Fruit fly (Drosophila melanogaster) whole organism, embryonic: ENCODE results near the gene Mical.

Experiments
- BtbVII ChIP-seq: fragments of 200-800 bp; sonication (Bioruptor generic); optimal IDR thresholded peaks from 3 replicates; lab custom pipeline; 2017; ENCODE audit warnings: missing biosample characterization, mild to moderate bottlenecking, missing genetic modification characterization
- CG11398 ChIP-seq: fragments of 200-800 bp; sonication (Bioruptor generic); optimal IDR thresholded peaks from 2 replicates; lab custom pipeline; 2016; ENCODE audit warnings: missing biosample characterization, missing genetic modification characterization
- CG12219 ChIP-seq: fragments of 200-800 bp; sonication (Bioruptor generic); optimal IDR thresholded peaks from 3 replicates; lab custom pipeline; 2018; ENCODE audit warnings: missing biosample characterization, mild to moderate bottlenecking, missing genetic modification characterization
- CG1233 ChIP-seq: fragments of 200-800 bp; sonication (Bioruptor generic); optimal IDR thresholded peaks from 4 replicates; lab custom pipeline; 2018; ENCODE audit warnings: missing biosample characterization, mild to moderate bottlenecking, missing genetic modification characterization
- CG13424 ChIP-seq: fragments of 200-800 bp; sonication (Bioruptor generic); optimal IDR thresholded peaks from 2 replicates; lab custom pipeline; 2019; ENCODE audit warnings: missing biosample characterization, mild to moderate bottlenecking, missing genetic modification characterization, moderate library complexity
- CG14965 ChIP-seq: fragments of 200-800 bp; sonication (Bioruptor generic); optimal IDR thresholded peaks from 2 replicates; lab custom pipeline; 2016; ENCODE audit warnings: missing biosample characterization, missing genetic modification characterization, borderline replicate concordance
- CG15073 ChIP-seq: fragments of 200-800 bp; sonication (Bioruptor generic); optimal IDR thresholded peaks from 2 replicates; lab custom pipeline; 2016; ENCODE audit warnings: missing biosample characterization, missing genetic modification characterization
- CG17186 ChIP-seq: fragments of 200-800 bp; sonication (Bioruptor generic); optimal IDR thresholded peaks from 3 replicates; lab custom pipeline; 2017; ENCODE audit warnings: missing biosample characterization, missing genetic modification reagents, missing genetic modification characterization
- CG17385 ChIP-seq: fragments of 200-800 bp; sonication (Bioruptor generic); optimal IDR thresholded peaks from 3 replicates; lab custom pipeline; 2018; ENCODE audit warnings: missing biosample characterization, mild to moderate bottlenecking, missing genetic modification characterization
- CG2199 ChIP-seq: fragments of 200-800 bp; sonication (Bioruptor generic); IDR thresholded peaks from 3 replicates; pipeline ENCODE4 v1.3.6; 2022; ENCODE audit warnings: missing biosample characterization, missing genetic modification characterization
- CG2875 ChIP-seq: fragments of 200-800 bp; sonication (Bioruptor generic); optimal IDR thresholded peaks from 2 replicates; lab custom pipeline; 2017; ENCODE audit warnings: missing biosample characterization, mild to moderate bottlenecking, missing genetic modification characterization, missing genetic modification reagents
- CG30020 ChIP-seq: fragments of 200-800 bp; optimal IDR thresholded peaks from 2 replicates; lab custom pipeline; 2019; ENCODE audit warnings: missing biosample characterization, mild to moderate bottlenecking, missing genetic modification characterization, moderate library complexity
- CG33213 ChIP-seq: fragments of 200-800 bp; sonication (Bioruptor generic); optimal IDR thresholded peaks from 3 replicates; lab custom pipeline; 2016; ENCODE audit warnings: missing biosample characterization, missing genetic modification characterization
- CG5180 ChIP-seq: fragments of 200-800 bp; sonication (Bioruptor generic); optimal IDR thresholded peaks from 3 replicates; lab custom pipeline; 2017; ENCODE audit warnings: missing biosample characterization, missing genetic modification characterization, mild to moderate bottlenecking, moderate library complexity, missing genetic modification reagents
- CG8290 ChIP-seq, 3 experiments: fragments of 200-800 bp; sonication (Bioruptor generic); optimal IDR thresholded peaks; 2 replicates each; lab custom pipeline; 2016 to 2019; ENCODE audit warnings: missing biosample characterization in 3 of 3, missing genetic modification characterization in 3 of 3, mild to moderate bottlenecking in 2 of 3, moderate library complexity in 1 of 3
- CG9215 ChIP-seq: fragments of 200-800 bp; sonication (Bioruptor generic); IDR thresholded peaks from 2 replicates; pipeline ENCODE4 v1.3.6; 2022; ENCODE audit warnings: missing biosample characterization, missing genetic modification characterization
- Dbx ChIP-seq: fragments of 200-800 bp; sonication (Bioruptor generic); IDR thresholded peaks from 3 replicates; pipeline ENCODE4 v1.3.6; 2022; ENCODE audit warnings: missing biosample characterization, missing genetic modification characterization
- Dip2 ChIP-seq: fragments of 200-800 bp; sonication (Bioruptor generic); IDR thresholded peaks from 2 replicates; pipeline ENCODE4 v1.3.6; 2022; ENCODE audit warnings: missing biosample characterization, missing genetic modification characterization
- Drgx ChIP-seq: fragments of 200-800 bp; sonication (Bioruptor generic); IDR thresholded peaks from 2 replicates; pipeline ENCODE4 v1.3.6; 2022; ENCODE audit warnings: missing biosample characterization, missing genetic modification characterization
- Ets97D ChIP-seq: fragments of 200-800 bp; sonication (Bioruptor generic); optimal IDR thresholded peaks from 3 replicates; lab custom pipeline; 2016; ENCODE audit warnings: missing biosample characterization, missing genetic modification characterization
- HLHmδ ChIP-seq: fragments of 200-800 bp; sonication (Bioruptor generic); optimal IDR thresholded peaks from 2 replicates; lab custom pipeline; 2018; ENCODE audit warnings: missing biosample characterization, mild to moderate bottlenecking, missing genetic modification characterization, moderate library complexity
- HmgD ChIP-seq: fragments of 200-800 bp; sonication (Bioruptor generic); optimal IDR thresholded peaks from 3 replicates; lab custom pipeline; 2016; ENCODE audit warnings: missing biosample characterization, missing genetic modification characterization
- Hr51 ChIP-seq, 2 experiments: fragments of 200-800 bp; sonication (Bioruptor generic); optimal IDR thresholded peaks; 2 replicates in 1 of 2; 3 replicates in 1 of 2; lab custom pipeline; 2016 to 2018; ENCODE audit warnings: missing biosample characterization in 2 of 2, missing genetic modification characterization in 2 of 2, mild to moderate bottlenecking in 1 of 2, moderate library complexity in 1 of 2
- Myb ChIP-seq: fragments of 200-800 bp; sonication (Bioruptor generic); optimal IDR thresholded peaks from 2 replicates; lab custom pipeline; 2016; ENCODE audit warnings: missing biosample characterization, missing genetic modification characterization
- Neu2 ChIP-seq: fragments of 200-800 bp; sonication (Bioruptor generic); optimal IDR thresholded peaks from 3 replicates; lab custom pipeline; 2016; ENCODE audit warnings: missing biosample characterization, missing genetic modification characterization, borderline replicate concordance
- NfI ChIP-seq: fragments of 200-800 bp; sonication (Bioruptor generic); optimal IDR thresholded peaks from 3 replicates; lab custom pipeline; 2018; ENCODE audit warnings: missing biosample characterization, mild to moderate bottlenecking, missing genetic modification characterization, moderate library complexity
- Ptx1 ChIP-seq: fragments of 200-800 bp; sonication (Bioruptor generic); IDR thresholded peaks from 2 replicates; pipeline ENCODE4 v1.3.6; 2022; ENCODE audit warnings: missing biosample characterization, missing genetic modification characterization
- Rx ChIP-seq: fragments of 200-800 bp; sonication (Bioruptor generic); IDR thresholded peaks from 2 replicates; pipeline ENCODE4 v1.3.6; 2022; ENCODE audit warnings: missing biosample characterization, missing genetic modification characterization
- Six4 ChIP-seq: fragments of 200-800 bp; sonication (Bioruptor generic); optimal IDR thresholded peaks from 2 replicates; lab custom pipeline; 2016; ENCODE audit warnings: missing biosample characterization, missing genetic modification characterization
- TFAM ChIP-seq: fragments of 200-800 bp; sonication (Bioruptor generic); optimal IDR thresholded peaks from 2 replicates; lab custom pipeline; 2017; ENCODE audit warnings: missing biosample characterization, missing genetic modification characterization, inconsistent platforms
- Tbp ChIP-seq: fragments of >200 bp; optimal IDR thresholded peaks from 2 replicates; lab custom pipeline; 2018; ENCODE audit warnings: missing biosample characterization, missing genetic modification characterization
- Trl ChIP-seq, 3 experiments: fragments of >200 bp in 2 of 3; fragments of 200-800 bp in 1 of 3; sonication (Bioruptor generic) in 1 of 3; optimal IDR thresholded peaks; 2 replicates in 1 of 3; 3 replicates in 2 of 3; lab custom pipeline; 2016 to 2017; ENCODE audit warnings: missing biosample characterization in 1 of 3, missing genetic modification characterization in 1 of 3
- bab2 ChIP-seq: fragments of 200-800 bp; sonication (Bioruptor generic); optimal IDR thresholded peaks from 2 replicates; lab custom pipeline; 2016; ENCODE audit warnings: missing biosample characterization, missing genetic modification characterization
- chinmo ChIP-seq: fragments of 200-800 bp; sonication (Bioruptor generic); IDR thresholded peaks from 4 replicates; pipeline ENCODE4 v1.3.6; 2022; ENCODE audit warnings: missing biosample characterization, missing genetic modification characterization; ENCODE audit not compliant: partially characterized antibody
- emc ChIP-seq: fragments of 200-800 bp; sonication (Bioruptor generic); optimal IDR thresholded peaks from 2 replicates; lab custom pipeline; 2016; ENCODE audit warnings: missing biosample characterization, missing genetic modification characterization
- en ChIP-seq: fragments of 200-800 bp; sonication (Bioruptor generic); optimal IDR thresholded peaks from 2 replicates; lab custom pipeline; 2016; ENCODE audit warnings: missing biosample characterization, missing genetic modification characterization
- fd3F ChIP-seq: fragments of 200-800 bp; sonication (Bioruptor generic); optimal IDR thresholded peaks from 2 replicates; lab custom pipeline; 2018; ENCODE audit warnings: missing biosample characterization, mild to moderate bottlenecking, missing genetic modification characterization, moderate library complexity
- gcm2 ChIP-seq: fragments of 200-800 bp; sonication (Bioruptor generic); optimal IDR thresholded peaks from 2 replicates; lab custom pipeline; 2016; ENCODE audit warnings: missing biosample characterization, missing genetic modification characterization
- grau ChIP-seq: fragments of 200-800 bp; optimal IDR thresholded peaks from 3 replicates; lab custom pipeline; 2019; ENCODE audit warnings: missing biosample characterization, mild to moderate bottlenecking, missing genetic modification characterization, moderate library complexity
- gsb ChIP-seq: fragments of 200-800 bp; sonication (Bioruptor generic); IDR thresholded peaks from 2 replicates; pipeline ENCODE4 v1.3.6; 2022; ENCODE audit warnings: missing biosample characterization, missing genetic modification characterization
- ham ChIP-seq: fragments of 200-800 bp; sonication (Bioruptor generic); IDR thresholded peaks from 2 replicates; pipeline ENCODE4 v1.3.6; 2022; ENCODE audit warnings: missing biosample characterization, missing genetic modification characterization
- ind ChIP-seq: fragments of 200-800 bp; sonication (Bioruptor generic); optimal IDR thresholded peaks from 3 replicates; lab custom pipeline; 2016; ENCODE audit warnings: missing biosample characterization, missing genetic modification characterization
- jigr1 ChIP-seq: fragments of 200-800 bp; sonication (Bioruptor generic); IDR thresholded peaks from 3 replicates; pipeline ENCODE4 v1.3.6; 2022; ENCODE audit warnings: missing biosample characterization, missing genetic modification characterization
- jing ChIP-seq: fragments of 200-800 bp; sonication (Bioruptor generic); optimal IDR thresholded peaks from 2 replicates; lab custom pipeline; 2018; ENCODE audit warnings: missing biosample characterization, mild to moderate bottlenecking, missing genetic modification characterization
- jumu ChIP-seq: fragments of 200-800 bp; sonication (Bioruptor generic); optimal IDR thresholded peaks from 3 replicates; lab custom pipeline; 2016; ENCODE audit warnings: missing biosample characterization, missing genetic modification characterization
- org-1 ChIP-seq: fragments of 200-800 bp; sonication (Bioruptor generic); optimal IDR thresholded peaks from 2 replicates; lab custom pipeline; 2017; ENCODE audit warnings: missing biosample characterization, missing genetic modification characterization
- ranshi ChIP-seq: fragments of 200-800 bp; sonication (Bioruptor generic); IDR thresholded peaks from 2 replicates; pipeline ENCODE4 v1.3.6; 2022; ENCODE audit warnings: missing biosample characterization, missing genetic modification characterization
- usp ChIP-seq: fragments of >200 bp; optimal IDR thresholded peaks from 2 replicates; lab custom pipeline; 2017; ENCODE audit warnings: missing biosample characterization, missing genetic modification characterization

Gene Mical

dm6 chr3R:10048842-10049527 lies 6.3 kb upstream of the Mical start, which contains the start of gene ohgt (continued):
- no peak for TF ChIP-seq CG12219 (GFP tag; lab: Kevin White, UChicago)
- no peak for TF ChIP-seq CG17186 (GFP tag; lab: Kevin White, UChicago)
- no peak for TF ChIP-seq jing (GFP tag; lab: Kevin White, UChicago)
- no peak for TF ChIP-seq CG2199 (GFP tag; lab: Robert Waterston, UW)
- no peak for TF ChIP-seq BtbVII (GFP tag; lab: Kevin White, UChicago)
- no peak for TF ChIP-seq Rx
- no peak for TF ChIP-seq HLHmδ
- no peak for TF ChIP-seq ham
- no peak for TF ChIP-seq CG9215 (GFP tag; lab: Robert Waterston, UW)
- TF ChIP-seq Neu2 (GFP tag; lab: Kevin White, UChicago): no peak
- no peak for TF ChIP-seq CG15073 (GFP tag; lab: Kevin White, UChicago)
- TF ChIP-seq CG17385 (GFP tag; lab: Kevin White, UChicago): no peak
- no peak for TF ChIP-seq bab2
- TF ChIP-seq Dbx (GFP tag; lab: Robert Waterston, UW): no peak
- no peak for TF ChIP-seq grau (tag; lab: Kevin White, UChicago)
- no peak for TF ChIP-seq Dip2 (GFP tag; lab: Robert Waterston, UW)
- TF ChIP-seq HmgD: no peak
- no peak for TF ChIP-seq TFAM (GFP tag; lab: Kevin White, UChicago)
- no peak for TF ChIP-seq CG14965 (GFP tag; lab: Kevin White, UChicago)
- TF ChIP-seq CG2875 (GFP tag; lab: Kevin White, UChicago): no peak
- no peak for TF ChIP-seq fd3F (GFP tag; lab: Kevin White, UChicago)
- TF ChIP-seq chinmo (GFP tag; lab: Robert Waterston, UW): no peak
- peak; percentile 12 for TF ChIP-seq ind (GFP tag; lab: Kevin White, UChicago)
- no peak for TF ChIP-seq Hr51 (GFP tag; optimal IDR thresholded peaks at IDR 0.05; lab: Kevin White, UChicago)
- peak; percentile 35 for TF ChIP-seq CG13424 (tag; lab: Kevin White, UChicago)
- no peak for TF ChIP-seq org-1 (GFP tag; lab: Kevin White, UChicago)
- TF ChIP-seq CG8290 (GFP tag; optimal IDR thresholded peaks at IDR 0.05; lab: Kevin White, UChicago): peak; percentile 66
- TF ChIP-seq CG8290 (tag; optimal IDR thresholded peaks at IDR 0.05; lab: Kevin White, UChicago): peak in 1 of 2 experiments; percentile 82
- TF ChIP-seq ranshi (GFP tag; lab: Robert Waterston, UW): no peak
- TF ChIP-seq gcm2: no peak
- TF ChIP-seq NfI (GFP tag; lab: Kevin White, UChicago): no peak

DNA sequence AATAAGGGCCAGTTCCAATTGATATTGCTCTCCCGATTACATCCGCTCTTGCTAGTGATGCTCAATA lies 5.9 kb upstream of the Mical start, which contains the start of gene CG12811:
CG12811 (minus strand) TSS at position 23 of the 67 bp plus-strand sequence.
- TF ChIP-seq Trl (optimal IDR thresholded peaks at IDR 0.05; lab: Kevin White, UChicago) (peak in 1 of 2 experiments; percentile 43), Trl (GFP tag; optimal IDR thresholded peaks at IDR 0.05; lab: Kevin White, UChicago) (no peak), CG30020 (tag; lab: Kevin White, UChicago) (no peak)

DNA sequence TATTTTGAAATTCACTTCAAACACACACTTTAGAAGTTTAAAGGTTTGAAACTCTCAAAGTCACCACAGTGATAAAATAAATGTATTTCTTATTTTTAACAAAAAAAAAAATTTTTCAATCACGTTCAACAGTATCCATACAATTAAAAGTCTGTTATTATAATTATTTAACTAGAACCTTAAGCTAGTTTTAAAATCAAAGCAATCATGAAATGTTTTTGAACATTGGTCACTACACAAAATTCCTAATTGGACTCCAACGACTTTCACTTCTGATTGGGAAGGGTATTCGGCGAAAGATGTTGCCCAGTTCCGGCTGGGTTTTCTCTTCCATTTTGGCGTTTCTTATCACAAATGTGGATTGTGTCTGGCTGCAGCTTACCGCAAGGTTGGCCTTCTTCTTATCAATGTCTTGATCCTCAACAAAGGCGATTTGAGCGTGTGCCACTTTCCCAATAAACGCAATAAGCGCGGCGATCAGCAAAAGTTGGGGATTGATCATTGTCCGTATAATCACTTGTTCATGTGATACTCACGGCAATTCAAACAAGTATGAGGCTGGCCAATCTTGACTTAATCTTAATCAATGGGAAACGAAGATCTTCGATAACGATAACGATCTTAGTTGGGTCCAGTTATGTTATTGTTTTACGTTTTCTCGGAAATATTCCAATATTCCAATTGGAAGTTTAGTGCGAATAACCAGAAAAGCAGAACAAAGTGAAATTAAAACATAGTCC lies 5.5 kb upstream of the Mical start:
- TF ChIP-seq en (GFP tag; lab: Kevin White, UChicago): no peak
- no peak for TF ChIP-seq jumu (GFP tag; lab: Kevin White, UChicago)
- TF ChIP-seq Six4 (GFP tag; lab: Kevin White, UChicago): no peak
- no peak for TF ChIP-seq Ets97D (GFP tag; lab: Kevin White, UChicago)
- TF ChIP-seq gsb (GFP tag; lab: Robert Waterston, UW): no peak
- TF ChIP-seq Myb: no peak
- peak; percentile 22 for TF ChIP-seq CG5180 (GFP tag; lab: Kevin White, UChicago)
- TF ChIP-seq Ptx1 (GFP tag; lab: Robert Waterston, UW): peak; percentile 37; the same call in 1 of the 2 replicates
- TF ChIP-seq emc (GFP tag; lab: Kevin White, UChicago): no peak
- TF ChIP-seq Tbp (GFP tag; lab: Kevin White, UChicago): no peak
- no peak for TF ChIP-seq CG14965 (GFP tag; lab: Kevin White, UChicago)
- no peak for TF ChIP-seq jigr1 (GFP tag; lab: Robert Waterston, UW)
- no peak for TF ChIP-seq CG33213 (GFP tag; lab: Kevin White, UChicago)
- no peak for TF ChIP-seq CG11398 (GFP tag; lab: Kevin White, UChicago)
- TF ChIP-seq CG1233 (GFP tag; lab: Kevin White, UChicago): peak; percentile 45
- no peak for TF ChIP-seq usp (GFP tag; lab: Kevin White, UChicago)
- no peak for TF ChIP-seq Drgx
